Worm (Caenorhabditis elegans) whole organism, L1 larva: ENCODE measurements around the gene atfs-1.

Experiments used
- ceh-82 ChIP-seq, 3 experiments: fragments of 150-350 bp in 1 of 3; sonication (generic microtip) in 2 of 3; optimal IDR thresholded peaks; 2 replicates each; lab custom pipeline; 2014 to 2017; ENCODE audit warnings: missing biosample characterization in 3 of 3, missing genetic modification characterization in 3 of 3
- lin-13 ChIP-seq: fragments of 150-350 bp; optimal IDR thresholded peaks from 2 replicates; lab custom pipeline; 2014; ENCODE audit warnings: missing biosample characterization, missing genetic modification reagents, missing genetic modification characterization
- lin-35 ChIP-seq, 2 experiments: fragments of 150-350 bp; optimal IDR thresholded peaks; 2 replicates each; lab custom pipeline; 2014; ENCODE audit warnings: missing biosample characterization in 2 of 2, missing genetic modification characterization in 2 of 2, missing genetic modification reagents in 2 of 2
- mab-9 ChIP-seq: fragments of 200-800 bp; sonication (Bioruptor generic); IDR thresholded peaks from 2 replicates; pipeline ENCODE4 v1.3.6; 2022; ENCODE audit warnings: missing genetic modification reagents, missing genetic modification characterization, missing compliant biosample characterization
- nhr-11 ChIP-seq: fragments of 150-350 bp; optimal IDR thresholded peaks from 2 replicates; lab custom pipeline; 2014; ENCODE audit warnings: missing biosample characterization, missing genetic modification characterization
- nhr-237 ChIP-seq: fragments of 150-350 bp; optimal IDR thresholded peaks from 2 replicates; lab custom pipeline; 2014; ENCODE audit warnings: missing biosample characterization, missing genetic modification characterization
- nhr-47 ChIP-seq: sonication (generic microtip); optimal IDR thresholded peaks from 2 replicates; lab custom pipeline; 2016; ENCODE audit warnings: mild to moderate bottlenecking, missing genetic modification characterization, moderate library complexity, missing compliant biosample characterization
- pag-3 ChIP-seq: sonication (generic microtip); optimal IDR thresholded peaks from 2 replicates; lab custom pipeline; 2017; ENCODE audit warnings: missing genetic modification characterization, mild to moderate bottlenecking, missing compliant biosample characterization, antibody characterized with exemption, borderline replicate concordance; ENCODE audit not compliant: insufficient read depth

ce11 chrV:14167629-14168028 is 25.8 kb upstream of the atfs-1 start, which contains the start of gene ocam-1:
- TF ChIP-seq nhr-237 (tag; lab: Kevin White, UChicago) (no peak), lin-13 (GFP tag; lab: Kevin White, UChicago) (no peak), lin-35 (GFP tag; optimal IDR thresholded peaks at IDR 0.05; lab: Kevin White, UChicago) (no peak), mab-9 (no peak), pag-3 (tag; lab: Kevin White, UChicago) (no peak), ceh-82 (tag; optimal IDR thresholded peaks at IDR 0.05; lab: Kevin White, UChicago) (no peak), nhr-47 (no peak), nhr-11 (tag; lab: Kevin White, UChicago) (no peak)
